Worm (Caenorhabditis elegans) whole organism, L4 larva: ENCODE results near the gene vps-36.

Source experiments
- T20F7.1 ChIP-seq: fragments of 200-800 bp; sonication (Bioruptor generic); optimal IDR thresholded peaks from 2 replicates; lab custom pipeline; 2018; ENCODE audit warnings: mild to moderate bottlenecking, missing genetic modification characterization, missing compliant biosample characterization
- T26A8.4 ChIP-seq: fragments of 200-800 bp; sonication (Bioruptor generic); IDR thresholded peaks from 2 replicates; pipeline ENCODE4 v1.3.6; 2022; ENCODE audit warnings: missing genetic modification characterization, missing compliant biosample characterization
- Y5F2A.4 ChIP-seq: fragments of 200-800 bp; sonication (Bioruptor generic); optimal IDR thresholded peaks from 2 replicates; lab custom pipeline; 2018; ENCODE audit warnings: mild to moderate bottlenecking, missing genetic modification characterization, missing compliant biosample characterization
- aha-1 ChIP-seq: fragments of 150-350 bp; peaks from one replicate; lab custom pipeline; 2014; ENCODE audit warnings: missing biosample characterization, missing genetic modification characterization
- aly-2 ChIP-seq: sonication (generic microtip); optimal IDR thresholded peaks from 2 replicates; lab custom pipeline; 2018; ENCODE audit warnings: missing biosample characterization, missing genetic modification characterization
- arid-1 ChIP-seq: fragments of 200-800 bp; sonication (Bioruptor generic); conservative IDR thresholded peaks from 2 replicates; pipeline ENCODE4 v1.3.6; 2022; ENCODE audit warnings: missing genetic modification reagents, missing genetic modification characterization, missing compliant biosample characterization
- attf-4 ChIP-seq: sonication (generic microtip); optimal IDR thresholded peaks from 3 replicates; lab custom pipeline; 2017; ENCODE audit warnings: missing biosample characterization, missing genetic modification characterization
- ceh-20 ChIP-seq: fragments of 200-800 bp; sonication (Bioruptor generic); IDR thresholded peaks from 2 replicates; pipeline ENCODE4 v1.3.6; 2022; ENCODE audit warnings: missing genetic modification reagents, missing genetic modification characterization, missing compliant biosample characterization
- ceh-28 ChIP-seq: fragments of 150-350 bp; optimal IDR thresholded peaks from 2 replicates; lab custom pipeline; 2014; ENCODE audit warnings: missing biosample characterization, missing genetic modification reagents, missing genetic modification characterization
- ceh-32 ChIP-seq: sonication (generic microtip); optimal IDR thresholded peaks from 2 replicates; lab custom pipeline; 2016; ENCODE audit warnings: mild to moderate bottlenecking, missing genetic modification characterization, missing compliant biosample characterization; ENCODE audit not compliant: poor library complexity
- ceh-62 ChIP-seq: sonication (generic microtip); optimal IDR thresholded peaks from 2 replicates; lab custom pipeline; 2017; ENCODE audit warnings: missing biosample characterization, missing genetic modification characterization
- ces-1 ChIP-seq: fragments of 150-350 bp; sonication (generic microtip); optimal IDR thresholded peaks from 4 replicates; lab custom pipeline; 2014; ENCODE audit warnings: missing biosample characterization, missing genetic modification reagents, missing genetic modification characterization
- cey-2 ChIP-seq: sonication (generic microtip); optimal IDR thresholded peaks from 3 replicates; lab custom pipeline; 2017; ENCODE audit warnings: missing genetic modification characterization, mild to moderate bottlenecking, missing compliant biosample characterization, antibody characterized with exemption, borderline replicate concordance; ENCODE audit not compliant: insufficient read depth
- daf-16 ChIP-seq, 3 experiments: sonication (generic microtip); optimal IDR thresholded peaks; 2 replicates each; lab custom pipeline; 2016 to 2017; ENCODE audit warnings: missing genetic modification characterization in 3 of 3, missing genetic modification reagents in 3 of 3, mild to moderate bottlenecking in 2 of 3, missing compliant biosample characterization in 2 of 3, missing biosample characterization in 1 of 3, moderate library complexity in 1 of 3
- daf-8 ChIP-seq: fragments of 200-800 bp; sonication (Bioruptor generic); IDR thresholded peaks from 2 replicates; pipeline ENCODE4 v1.3.6; 2022; ENCODE audit warnings: missing genetic modification characterization, missing compliant biosample characterization
- dmd-6 ChIP-seq: fragments of 200-800 bp; sonication (Bioruptor generic); IDR thresholded peaks from 2 replicates; pipeline ENCODE4 v1.3.6; 2022; ENCODE audit warnings: missing genetic modification reagents, missing genetic modification characterization, missing compliant biosample characterization
- dmd-8 ChIP-seq: fragments of 200-800 bp; sonication (Bioruptor generic); IDR thresholded peaks from 2 replicates; pipeline ENCODE4 v1.3.6; 2022; ENCODE audit warnings: missing genetic modification characterization, missing compliant biosample characterization
- duxl-1 ChIP-seq: sonication (generic microtip); optimal IDR thresholded peaks from 2 replicates; lab custom pipeline; 2016; ENCODE audit warnings: mild to moderate bottlenecking, missing genetic modification characterization, moderate library complexity, missing compliant biosample characterization; ENCODE audit not compliant: poor library complexity
- dve-1 ChIP-seq: sonication (generic microtip); optimal IDR thresholded peaks from 2 replicates; lab custom pipeline; 2017; ENCODE audit warnings: antibody characterized with exemption, mild to moderate bottlenecking, missing genetic modification characterization, missing compliant biosample characterization; ENCODE audit not compliant: insufficient read depth
- egl-43 ChIP-seq: fragments of 200-800 bp; sonication (Bioruptor generic); IDR thresholded peaks from 2 replicates; pipeline ENCODE4 v1.3.6; 2022; ENCODE audit warnings: missing genetic modification reagents, missing genetic modification characterization, missing compliant biosample characterization
- gei-8 ChIP-seq: fragments of 200-800 bp; sonication (Bioruptor generic); optimal IDR thresholded peaks from 2 replicates; lab custom pipeline; 2018; ENCODE audit warnings: mild to moderate bottlenecking, missing genetic modification characterization, missing compliant biosample characterization
- hlh-11 ChIP-seq: fragments of 200-800 bp; sonication (Bioruptor generic); optimal IDR thresholded peaks from 2 replicates; lab custom pipeline; 2018; ENCODE audit warnings: mild to moderate bottlenecking, missing genetic modification characterization, missing compliant biosample characterization
- hlh-30 ChIP-seq: sonication (generic microtip); optimal IDR thresholded peaks from 2 replicates; lab custom pipeline; 2017; ENCODE audit warnings: antibody characterized with exemption, mild to moderate bottlenecking, missing genetic modification characterization, missing compliant biosample characterization; ENCODE audit not compliant: insufficient read depth
- hmg-1.1 ChIP-seq: fragments of 200-800 bp; sonication (Bioruptor generic); IDR thresholded peaks from 2 replicates; pipeline ENCODE4 v1.3.6; 2022; ENCODE audit warnings: missing genetic modification reagents, missing genetic modification characterization, missing compliant biosample characterization
- lin-1 ChIP-seq: fragments of 200-800 bp; sonication (Bioruptor generic); IDR thresholded peaks from 2 replicates; pipeline ENCODE4 v1.3.6; 2022; ENCODE audit warnings: missing genetic modification reagents, missing genetic modification characterization, missing compliant biosample characterization
- madf-9 ChIP-seq: fragments of 200-800 bp; sonication (Bioruptor generic); conservative IDR thresholded peaks from 2 replicates; pipeline ENCODE4 v1.3.6; 2022; ENCODE audit warnings: missing genetic modification reagents, missing genetic modification characterization, missing compliant biosample characterization
- mdl-1 ChIP-seq, 2 experiments: fragments of 150-350 bp in 1 of 2; sonication (generic microtip) in 1 of 2; optimal IDR thresholded peaks; 2 replicates each; lab custom pipeline; 2014 to 2017; ENCODE audit warnings: missing biosample characterization in 2 of 2, missing genetic modification characterization in 2 of 2
- mep-1 ChIP-seq: fragments of 150-350 bp; sonication (generic microtip); optimal IDR thresholded peaks from 3 replicates; lab custom pipeline; 2014; ENCODE audit warnings: missing biosample characterization, missing genetic modification characterization
- mxl-3 ChIP-seq: fragments of 200-800 bp; sonication (Bioruptor generic); optimal IDR thresholded peaks from 2 replicates; lab custom pipeline; 2018; ENCODE audit warnings: mild to moderate bottlenecking, missing genetic modification characterization, missing compliant biosample characterization
- nhr-10 ChIP-seq: fragments of 150-350 bp; optimal IDR thresholded peaks from 2 replicates; lab custom pipeline; 2014; ENCODE audit warnings: missing biosample characterization, missing genetic modification characterization
- nhr-102 ChIP-seq: sonication (generic microtip); optimal IDR thresholded peaks from 2 replicates; lab custom pipeline; 2016; ENCODE audit warnings: mild to moderate bottlenecking, missing genetic modification characterization, moderate library complexity, missing compliant biosample characterization
- nhr-28 ChIP-seq: fragments of 150-350 bp; optimal IDR thresholded peaks from 2 replicates; lab custom pipeline; 2014; ENCODE audit warnings: missing biosample characterization, missing genetic modification characterization
- nhr-48 ChIP-seq: sonication (generic microtip); optimal IDR thresholded peaks from 2 replicates; lab custom pipeline; 2016; ENCODE audit warnings: mild to moderate bottlenecking, missing genetic modification characterization, missing compliant biosample characterization
- nhr-77 ChIP-seq: fragments of 150-350 bp; optimal IDR thresholded peaks from 2 replicates; lab custom pipeline; 2014; ENCODE audit warnings: missing biosample characterization, missing genetic modification characterization
- php-3 ChIP-seq: fragments of 200-800 bp; sonication (Bioruptor generic); IDR thresholded peaks from 2 replicates; pipeline ENCODE4 v1.3.6; 2022; ENCODE audit warnings: missing genetic modification reagents, missing genetic modification characterization, missing compliant biosample characterization
- pqm-1 ChIP-seq: sonication (generic microtip); optimal IDR thresholded peaks from 2 replicates; lab custom pipeline; 2017; ENCODE audit warnings: missing biosample characterization, missing genetic modification characterization
- snpc-4 ChIP-seq: fragments of 150-350 bp; optimal IDR thresholded peaks from 2 replicates; lab custom pipeline; 2014; ENCODE audit warnings: missing biosample characterization, missing genetic modification characterization
- spr-3 ChIP-seq: fragments of 200-800 bp; sonication (Bioruptor generic); optimal IDR thresholded peaks from 2 replicates; lab custom pipeline; 2018; ENCODE audit warnings: mild to moderate bottlenecking, missing genetic modification characterization, missing compliant biosample characterization
- tra-1 ChIP-seq: fragments of 200-800 bp; sonication (Bioruptor generic); IDR thresholded peaks from 2 replicates; pipeline ENCODE4 v1.3.6; 2022; ENCODE audit warnings: missing genetic modification reagents, missing genetic modification characterization, missing compliant biosample characterization
- unc-130 ChIP-seq: sonication (generic microtip); optimal IDR thresholded peaks from 2 replicates; lab custom pipeline; 2016; ENCODE audit warnings: missing genetic modification reagents, missing genetic modification characterization, missing compliant biosample characterization
- vab-7 ChIP-seq: fragments of 200-800 bp; sonication (Bioruptor generic); IDR thresholded peaks from 2 replicates; pipeline ENCODE4 v1.3.6; 2022; ENCODE audit warnings: missing genetic modification reagents, missing genetic modification characterization, missing compliant biosample characterization
- zfp-2 ChIP-seq: sonication (generic microtip); optimal IDR thresholded peaks from 2 replicates; lab custom pipeline; 2016; ENCODE audit warnings: mild to moderate bottlenecking, missing genetic modification characterization, missing compliant biosample characterization

The vps-36 gene

ce11 chrV:10937294-10937693, 23.2 kb downstream of the vps-36 start (continued):
- TF ChIP-seq daf-8 (no peak), dmd-8 (GFP tag; lab: Robert Waterston, UW) (no peak), lin-1 (no peak), ceh-62 (tag; lab: Kevin White, UChicago) (no peak), nhr-48 (no peak), duxl-1 (tag; lab: Kevin White, UChicago) (no peak), vab-7 (no peak), arid-1 (no peak), unc-130 (no peak), cey-2 (tag; lab: Kevin White, UChicago) (no peak), snpc-4 (tag; lab: Kevin White, UChicago) (no peak), aly-2 (no peak)

- TF ChIP-seq php-3, result peak; percentile 89
- TF ChIP-seq hmg-1.1 (GFP tag; lab: Robert Waterston, UW), result no peak
- no peak for TF ChIP-seq zfp-2 (tag; lab: Kevin White, UChicago)
- TF ChIP-seq mep-1, result no peak
- no peak for TF ChIP-seq ceh-28 (tag; lab: Kevin White, UChicago)
- peak; percentile 59 for TF ChIP-seq dmd-6 (GFP tag; lab: Robert Waterston, UW)
- no peak for TF ChIP-seq gei-8
- peak; percentile 74 for TF ChIP-seq dve-1 (tag; lab: Kevin White, UChicago)
- TF ChIP-seq pqm-1 (tag; lab: Kevin White, UChicago), result peak; percentile 89
- TF ChIP-seq hlh-11 (tag; lab: Kevin White, UChicago), result peak; percentile 42
- TF ChIP-seq daf-16 (GFP tag; optimal IDR thresholded peaks at IDR 0.05; lab: Kevin White, UChicago), result no peak
- peak; percentile 52 for TF ChIP-seq daf-16 (tag; optimal IDR thresholded peaks at IDR 0.05; lab: Kevin White, UChicago)
- TF ChIP-seq nhr-28, result peak; percentile 84
- TF ChIP-seq attf-4 (tag; lab: Kevin White, UChicago), result no peak
- TF ChIP-seq ceh-20 (GFP tag; lab: Robert Waterston, UW), result no peak
- no peak for TF ChIP-seq T26A8.4 (GFP tag; lab: Robert Waterston, UW)
- TF ChIP-seq nhr-77 (tag; lab: Kevin White, UChicago), result peak; percentile 8
- peak; percentile 3 for TF ChIP-seq nhr-10 (tag; lab: Kevin White, UChicago)
- no peak for TF ChIP-seq Y5F2A.4 (GFP tag; lab: Kevin White, UChicago)
- no peak for TF ChIP-seq ces-1 (GFP tag; lab: Kevin White, UChicago)
- TF ChIP-seq ceh-62 (tag; lab: Kevin White, UChicago), result no peak
Measured at ce11 chrV:10936681-10937080, 23.8 kb downstream of the vps-36 start, which contains the start of gene F17C11.12. F17C11.12 (minus strand) TSS chrV:10936920.

ce11 chrV:10932411-10932810, 28.1 kb downstream of the vps-36 start, which contains the start of gene F58B4.5:
F58B4.5 (plus strand) TSS chrV:10932693.
- TF ChIP-seq mep-1 (no peak), nhr-48 (peak; percentile 7), spr-3 (GFP tag; lab: Kevin White, UChicago) (no peak), T20F7.1 (GFP tag; lab: Kevin White, UChicago) (peak; percentile 14), daf-16 (GFP tag; optimal IDR thresholded peaks at IDR 0.05; lab: Kevin White, UChicago) (no peak), daf-16 (tag; optimal IDR thresholded peaks at IDR 0.05; lab: Kevin White, UChicago) (peak; percentile 49), hlh-30 (tag; lab: Kevin White, UChicago) (peak; percentile 17), lin-1 (no peak), hlh-11 (tag; lab: Kevin White, UChicago) (peak; percentile 73), ceh-32 (tag; lab: Kevin White, UChicago) (no peak), pqm-1 (tag; lab: Kevin White, UChicago) (peak; percentile 89), egl-43 (no peak), tra-1 (GFP tag; lab: Robert Waterston, UW) (no peak), dmd-6 (GFP tag; lab: Robert Waterston, UW) (peak; percentile 89), aha-1 (tag; lab: Kevin White, UChicago) (peak; percentile 61), mxl-3 (GFP tag; lab: Kevin White, UChicago) (peak; percentile 32), nhr-28 (peak; percentile 34), mdl-1 (tag; optimal IDR thresholded peaks at IDR 0.05; lab: Kevin White, UChicago) (peak in 1 of 2 experiments; percentile 57), madf-9 (GFP tag; lab: Robert Waterston, UW) (no peak), nhr-102 (tag; lab: Kevin White, UChicago) (peak; percentile 3)
